Fruit fly (Drosophila melanogaster) whole organism, embryonic: ENCODE data around the gene CG43078.

Experiments
- Ada2b ChIP-seq: fragments of 200-800 bp; sonication (Bioruptor generic); IDR thresholded peaks from 2 replicates; pipeline ENCODE4 v1.3.6; 2022; ENCODE audit warnings: missing biosample characterization, missing genetic modification characterization
- CG10543 ChIP-seq: fragments of 200-800 bp; sonication (Bioruptor generic); optimal IDR thresholded peaks from 3 replicates; lab custom pipeline; 2017; ENCODE audit warnings: missing biosample characterization, mild to moderate bottlenecking, missing genetic modification characterization, moderate library complexity
- CG12155 ChIP-seq: fragments of 200-800 bp; sonication (Bioruptor generic); optimal IDR thresholded peaks from 3 replicates; lab custom pipeline; 2016; ENCODE audit warnings: missing biosample characterization, missing genetic modification characterization
- CG12659 ChIP-seq: fragments of 200-800 bp; sonication (Bioruptor generic); optimal IDR thresholded peaks from 3 replicates; lab custom pipeline; 2017; ENCODE audit warnings: mild to moderate bottlenecking, missing biosample characterization, missing genetic modification reagents, missing genetic modification characterization
- CG18476 ChIP-seq: fragments of 200-800 bp; sonication (Bioruptor generic); optimal IDR thresholded peaks from 2 replicates; lab custom pipeline; 2016; ENCODE audit warnings: missing biosample characterization, mild to moderate bottlenecking, missing genetic modification characterization
- CG31365 ChIP-seq: fragments of 200-800 bp; sonication (Bioruptor generic); optimal IDR thresholded peaks from 2 replicates; lab custom pipeline; 2018; ENCODE audit warnings: missing biosample characterization, mild to moderate bottlenecking, missing genetic modification characterization
- CG31441 ChIP-seq: fragments of 200-800 bp; sonication (Bioruptor generic); IDR thresholded peaks from 2 replicates; pipeline ENCODE4 v1.3.6; 2022; ENCODE audit warnings: missing biosample characterization, missing genetic modification characterization
- CG34224 ChIP-seq: fragments of 200-800 bp; sonication (Bioruptor generic); IDR thresholded peaks from 3 replicates; pipeline ENCODE4 v1.3.6; 2022; ENCODE audit warnings: missing biosample characterization, missing genetic modification characterization; ENCODE audit not compliant: partially characterized antibody
- CG4360 ChIP-seq: fragments of 200-800 bp; sonication (Bioruptor generic); IDR thresholded peaks from 2 replicates; pipeline ENCODE4 v1.3.6; 2022; ENCODE audit warnings: missing biosample characterization, missing genetic modification characterization
- CG5953 ChIP-seq: fragments of 200-800 bp; sonication (Bioruptor generic); IDR thresholded peaks from 2 replicates; pipeline ENCODE4 v1.3.6; 2022; ENCODE audit warnings: missing biosample characterization, missing genetic modification characterization
- CG6175 ChIP-seq: fragments of 200-800 bp; sonication (Bioruptor generic); IDR thresholded peaks from 3 replicates; pipeline ENCODE4 v1.3.6; 2022; ENCODE audit warnings: missing biosample characterization, missing genetic modification characterization
- CG6791 ChIP-seq: fragments of 200-800 bp; sonication (Bioruptor generic); IDR thresholded peaks from 3 replicates; pipeline ENCODE4 v1.3.6; 2022; ENCODE audit warnings: missing biosample characterization, missing genetic modification characterization; ENCODE audit not compliant: partially characterized antibody
- CG6813 ChIP-seq: fragments of 200-800 bp; sonication (Bioruptor generic); optimal IDR thresholded peaks from 2 replicates; lab custom pipeline; 2017; ENCODE audit warnings: missing biosample characterization, missing genetic modification characterization, mild to moderate bottlenecking, moderate library complexity, missing genetic modification reagents
- CG7357 ChIP-seq: fragments of 200-800 bp; sonication (Bioruptor generic); IDR thresholded peaks from 3 replicates; pipeline ENCODE4 v1.3.6; 2022; ENCODE audit warnings: missing biosample characterization, missing genetic modification characterization
- CG8388 ChIP-seq: fragments of 200-800 bp; sonication (Bioruptor generic); optimal IDR thresholded peaks from 2 replicates; lab custom pipeline; 2019; ENCODE audit warnings: missing biosample characterization, mild to moderate bottlenecking, missing genetic modification characterization, moderate library complexity
- CG9609 ChIP-seq: fragments of 200-800 bp; sonication (Bioruptor generic); optimal IDR thresholded peaks from 3 replicates; lab custom pipeline; 2016; ENCODE audit warnings: missing biosample characterization, missing genetic modification characterization
- CG9797 ChIP-seq: fragments of 200-800 bp; sonication (Bioruptor generic); optimal IDR thresholded peaks from 3 replicates; lab custom pipeline; 2018; ENCODE audit warnings: missing biosample characterization, mild to moderate bottlenecking, missing genetic modification characterization
- Doc3 ChIP-seq: fragments of 200-800 bp; sonication (Bioruptor generic); IDR thresholded peaks from 3 replicates; pipeline ENCODE4 v1.3.6; 2022; ENCODE audit warnings: missing biosample characterization, missing genetic modification characterization; ENCODE audit not compliant: partially characterized antibody
- Fer1 ChIP-seq: fragments of 200-800 bp; sonication (Bioruptor generic); optimal IDR thresholded peaks from 2 replicates; lab custom pipeline; 2017; ENCODE audit warnings: missing biosample characterization, mild to moderate bottlenecking, missing genetic modification characterization
- H2.0 ChIP-seq: fragments of 200-800 bp; sonication (Bioruptor generic); IDR thresholded peaks from 2 replicates; pipeline ENCODE4 v1.3.6; 2022; ENCODE audit warnings: missing biosample characterization, missing genetic modification characterization
- HHEX ChIP-seq: fragments of 200-800 bp; sonication (Bioruptor generic); optimal IDR thresholded peaks from 3 replicates; lab custom pipeline; 2017; ENCODE audit warnings: missing biosample characterization, mild to moderate bottlenecking, missing genetic modification characterization, missing genetic modification reagents
- Hr51 ChIP-seq, 2 experiments: fragments of 200-800 bp; sonication (Bioruptor generic); optimal IDR thresholded peaks; 2 replicates in 1 of 2; 3 replicates in 1 of 2; lab custom pipeline; 2016 to 2018; ENCODE audit warnings: missing biosample characterization in 2 of 2, missing genetic modification characterization in 2 of 2, mild to moderate bottlenecking in 1 of 2, moderate library complexity in 1 of 2
- Kr ChIP-seq: fragments of 200-800 bp; sonication (Bioruptor generic); optimal IDR thresholded peaks from 2 replicates; lab custom pipeline; 2017; ENCODE audit warnings: missing biosample characterization, mild to moderate bottlenecking, missing genetic modification characterization
- Nf-YC ChIP-seq: fragments of 200-800 bp; optimal IDR thresholded peaks from 3 replicates; lab custom pipeline; 2019; ENCODE audit warnings: missing biosample characterization, mild to moderate bottlenecking, missing genetic modification characterization, moderate library complexity
- Optix ChIP-seq: fragments of 200-800 bp; sonication (Bioruptor generic); IDR thresholded peaks from 3 replicates; pipeline ENCODE4 v1.3.6; 2022; ENCODE audit warnings: missing biosample characterization, missing genetic modification characterization
- Poxn ChIP-seq: fragments of 200-800 bp; sonication (Bioruptor generic); IDR thresholded peaks from 2 replicates; pipeline ENCODE4 v1.3.6; 2022; ENCODE audit warnings: missing biosample characterization, missing genetic modification characterization
- Side ChIP-seq: fragments of 200-800 bp; sonication (Bioruptor generic); optimal IDR thresholded peaks from 2 replicates; lab custom pipeline; 2016; ENCODE audit warnings: missing biosample characterization, missing genetic modification characterization
- Sox100B ChIP-seq: fragments of 200-800 bp; sonication (Bioruptor generic); optimal IDR thresholded peaks from 3 replicates; lab custom pipeline; 2018; ENCODE audit warnings: missing biosample characterization, mild to moderate bottlenecking, missing genetic modification characterization
- Sox102F ChIP-seq: fragments of 200-800 bp; sonication (Bioruptor generic); optimal IDR thresholded peaks from 2 replicates; lab custom pipeline; 2018; ENCODE audit warnings: missing biosample characterization, mild to moderate bottlenecking, missing genetic modification characterization, moderate library complexity
- ase ChIP-seq: fragments of 200-800 bp; sonication (Bioruptor generic); IDR thresholded peaks from 3 replicates; pipeline ENCODE4 v1.3.6; 2022; ENCODE audit warnings: missing biosample characterization, missing genetic modification characterization
- chinmo ChIP-seq: fragments of 200-800 bp; sonication (Bioruptor generic); IDR thresholded peaks from 4 replicates; pipeline ENCODE4 v1.3.6; 2022; ENCODE audit warnings: missing biosample characterization, missing genetic modification characterization; ENCODE audit not compliant: partially characterized antibody
- chm ChIP-seq: fragments of 200-800 bp; sonication (Bioruptor generic); IDR thresholded peaks from 2 replicates; pipeline ENCODE4 v1.3.6; 2022; ENCODE audit warnings: missing biosample characterization, missing genetic modification characterization
- emc ChIP-seq: fragments of 200-800 bp; sonication (Bioruptor generic); optimal IDR thresholded peaks from 2 replicates; lab custom pipeline; 2016; ENCODE audit warnings: missing biosample characterization, missing genetic modification characterization
- grau ChIP-seq: fragments of 200-800 bp; optimal IDR thresholded peaks from 3 replicates; lab custom pipeline; 2019; ENCODE audit warnings: missing biosample characterization, mild to moderate bottlenecking, missing genetic modification characterization, moderate library complexity
- h ChIP-seq: fragments of >200 bp; optimal IDR thresholded peaks from 2 replicates; lab custom pipeline; 2017
- ham ChIP-seq: fragments of 200-800 bp; sonication (Bioruptor generic); IDR thresholded peaks from 2 replicates; pipeline ENCODE4 v1.3.6; 2022; ENCODE audit warnings: missing biosample characterization, missing genetic modification characterization
- inv ChIP-seq: fragments of 200-800 bp; sonication (Bioruptor generic); IDR thresholded peaks from 2 replicates; pipeline ENCODE4 v1.3.6; 2022; ENCODE audit warnings: missing biosample characterization, missing genetic modification characterization; ENCODE audit not compliant: partially characterized antibody
- lab ChIP-seq: fragments of 200-800 bp; sonication (Bioruptor generic); optimal IDR thresholded peaks from 3 replicates; lab custom pipeline; 2017; ENCODE audit warnings: missing biosample characterization, missing genetic modification characterization, mild to moderate bottlenecking, moderate library complexity, missing genetic modification reagents
- mld ChIP-seq: fragments of 200-800 bp; sonication (Bioruptor generic); IDR thresholded peaks from 3 replicates; pipeline ENCODE4 v1.3.6; 2022; ENCODE audit warnings: missing biosample characterization, missing genetic modification characterization; ENCODE audit not compliant: partially characterized antibody
- nau ChIP-seq: fragments of 200-800 bp; sonication (Bioruptor generic); optimal IDR thresholded peaks from 3 replicates; lab custom pipeline; 2017; ENCODE audit warnings: missing biosample characterization, mild to moderate bottlenecking, missing genetic modification characterization, missing genetic modification reagents
- oc ChIP-seq: fragments of 200-800 bp; sonication (Bioruptor generic); optimal IDR thresholded peaks from 2 replicates; lab custom pipeline; 2018; ENCODE audit warnings: missing biosample characterization, mild to moderate bottlenecking, missing genetic modification characterization, moderate library complexity
- org-1 ChIP-seq: fragments of 200-800 bp; sonication (Bioruptor generic); optimal IDR thresholded peaks from 2 replicates; lab custom pipeline; 2017; ENCODE audit warnings: missing biosample characterization, missing genetic modification characterization
- pan ChIP-seq, 4 experiments: fragments of >200 bp in 3 of 4; fragments of 200-800 bp in 1 of 4; sonication (Bioruptor generic) in 1 of 4; optimal IDR thresholded peaks in 3 of 4; IDR thresholded peaks in 1 of 4; 2 replicates each; pipeline versions ENCODE4 v1.3.6 to Lab custom; 2017 to 2022; ENCODE audit warnings: missing biosample characterization in 2 of 4, missing genetic modification characterization in 2 of 4, mixed read lengths in 1 of 4
- salm ChIP-seq: fragments of 200-800 bp; sonication (Bioruptor generic); optimal IDR thresholded peaks from 2 replicates; lab custom pipeline; 2018; ENCODE audit warnings: missing biosample characterization, mild to moderate bottlenecking, missing genetic modification characterization
- sens ChIP-seq: fragments of 200-800 bp; sonication (Bioruptor generic); peaks from one replicate; lab custom pipeline; 2016; ENCODE audit warnings: missing biosample characterization, missing genetic modification characterization
- slp2 ChIP-seq: fragments of 200-800 bp; sonication (Bioruptor generic); optimal IDR thresholded peaks from 2 replicates; lab custom pipeline; 2016; ENCODE audit warnings: missing biosample characterization, missing genetic modification characterization
- sug ChIP-seq: fragments of 200-800 bp; optimal IDR thresholded peaks from 2 replicates; lab custom pipeline; 2019; ENCODE audit warnings: missing biosample characterization, mild to moderate bottlenecking, missing genetic modification characterization, moderate library complexity
- tna ChIP-seq: fragments of 200-800 bp; sonication (Bioruptor generic); IDR thresholded peaks from 2 replicates; pipeline ENCODE4 v1.3.6; 2022; ENCODE audit warnings: missing biosample characterization, missing genetic modification characterization; ENCODE audit not compliant: partially characterized antibody
- tx ChIP-seq: fragments of 200-800 bp; sonication (Bioruptor generic); optimal IDR thresholded peaks from 2 replicates; lab custom pipeline; 2016; ENCODE audit warnings: missing biosample characterization, missing genetic modification characterization
- wdn ChIP-seq: fragments of 200-800 bp; sonication (Bioruptor generic); IDR thresholded peaks from 2 replicates; pipeline ENCODE4 v1.3.6; 2022; ENCODE audit warnings: missing biosample characterization, missing genetic modification characterization
- yki ChIP-seq: fragments of >200 bp; optimal IDR thresholded peaks from 3 replicates; lab custom pipeline; 2018

CG43078 gene

DNA sequence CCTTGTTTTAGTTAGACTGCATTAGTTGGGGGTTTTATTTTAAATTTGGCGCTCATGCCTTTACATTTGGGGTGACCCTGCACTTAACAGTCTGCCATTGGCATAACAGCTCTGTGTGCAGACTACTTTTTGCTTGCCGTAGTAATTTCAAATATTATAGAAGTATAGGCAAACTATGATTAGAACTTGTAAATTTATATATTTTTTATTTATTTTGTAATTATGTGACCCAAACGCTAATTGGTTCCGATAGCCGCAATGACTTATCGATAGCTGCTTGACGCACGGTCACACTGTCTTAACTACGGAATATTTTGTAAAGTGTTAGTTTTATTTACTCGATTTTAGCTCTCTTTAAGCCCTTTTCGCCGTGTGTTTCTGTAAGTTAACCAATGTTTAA lies 31.9 kb upstream of the CG43078 start, which contains the start of gene rhea (continued):
- TF ChIP-seq Kr (GFP tag; lab: Kevin White, UChicago) (no peak), Side (GFP tag; lab: Kevin White, UChicago) (no peak), ham (GFP tag; lab: Robert Waterston, UW) (no peak), nau (GFP tag; lab: Kevin White, UChicago) (no peak), lab (GFP tag; lab: Kevin White, UChicago) (peak; percentile 31), CG31441 (peak; percentile 29; the same call in 1 of the 2 replicates), CG8388 (GFP tag; lab: Kevin White, UChicago) (no peak), chinmo (GFP tag; lab: Robert Waterston, UW) (peak; percentile 76; the same call in 1 of the 4 replicates), pan (optimal IDR thresholded peaks at IDR 0.05; lab: Kevin White, UChicago) (no peak), pan (GFP tag; optimal IDR thresholded peaks at IDR 0.05 in 1 of 2, IDR thresholded peaks at IDR 0.05 in 1 of 2) (no peak), tx (GFP tag; lab: Kevin White, UChicago) (peak; percentile 7), CG5953 (no peak), H2.0 (GFP tag; lab: Robert Waterston, UW) (no peak), Sox102F (GFP tag; lab: Kevin White, UChicago) (peak; percentile 18), wdn (GFP tag; lab: Robert Waterston, UW) (no peak), tna (peak; percentile 49), CG4360 (GFP tag; lab: Robert Waterston, UW) (no peak), grau (tag; lab: Kevin White, UChicago) (peak; percentile 24), CG6175 (GFP tag; lab: Robert Waterston, UW) (no peak), h (lab: Kevin White, UChicago) (no peak), Fer1 (GFP tag; lab: Kevin White, UChicago) (peak; percentile 23), oc (tag; lab: Kevin White, UChicago) (no peak), CG12659 (GFP tag; lab: Kevin White, UChicago) (peak; percentile 68), CG12155 (GFP tag; lab: Kevin White, UChicago) (no peak), CG10543 (no peak), Nf-YC (tag; lab: Kevin White, UChicago) (peak; percentile 53), CG34224 (GFP tag; lab: Robert Waterston, UW) (peak; percentile 82), CG9797 (GFP tag; lab: Kevin White, UChicago) (peak; percentile 82), chm (no peak), emc (no peak), inv (GFP tag; lab: Robert Waterston, UW) (peak; percentile 74), salm (tag; lab: Kevin White, UChicago) (no peak), CG7357 (GFP tag; lab: Robert Waterston, UW) (no peak), HHEX (GFP tag; lab: Kevin White, UChicago) (no peak), mld (GFP tag; lab: Robert Waterston, UW) (no peak), CG18476 (peak; percentile 24), sug (no peak), Hr51 (GFP tag; optimal IDR thresholded peaks at IDR 0.05; lab: Kevin White, UChicago) (no peak), org-1 (GFP tag; lab: Kevin White, UChicago) (no peak), CG6791 (GFP tag; lab: Robert Waterston, UW) (peak; percentile 71; the same call in 2 of the 3 replicates), CG6813 (GFP tag; lab: Kevin White, UChicago) (no peak), Sox100B (GFP tag; lab: Kevin White, UChicago) (no peak), Optix (no peak), CG9609 (no peak), Doc3 (GFP tag; lab: Robert Waterston, UW) (peak; percentile 81), Poxn (GFP tag; lab: Robert Waterston, UW) (no peak), sens (peak; percentile 73), slp2 (GFP tag; lab: Kevin White, UChicago) (no peak), yki (no peak), Ada2b (no peak), CG31365 (tag; lab: Kevin White, UChicago) (no peak), ase (GFP tag; lab: Robert Waterston, UW) (no peak)
